Worm (Caenorhabditis elegans) whole organism, L2 larva: ENCODE measurements around the gene AH10.4.

Experiments
- C34F6.9 ChIP-seq: fragments of 150-350 bp; optimal IDR thresholded peaks from 2 replicates; lab custom pipeline; 2014; ENCODE audit warnings: missing biosample characterization, missing genetic modification characterization
- F13H6.1 ChIP-seq: sonication (generic microtip); optimal IDR thresholded peaks from 2 replicates; lab custom pipeline; 2016; ENCODE audit warnings: missing genetic modification characterization, missing compliant biosample characterization
- ama-1 ChIP-seq: fragments of 150-350 bp; optimal IDR thresholded peaks from 2 replicates; lab custom pipeline; 2018; ENCODE audit warnings: inconsistent platforms
- blmp-1 ChIP-seq: sonication (generic microtip); optimal IDR thresholded peaks from 2 replicates; lab custom pipeline; 2017; ENCODE audit warnings: missing genetic modification characterization, mild to moderate bottlenecking, missing compliant biosample characterization, antibody characterized with exemption, moderate library complexity; ENCODE audit not compliant: insufficient read depth
- ceh-16 ChIP-seq: fragments of 150-350 bp; optimal IDR thresholded peaks from 2 replicates; lab custom pipeline; 2014; ENCODE audit warnings: missing biosample characterization, missing genetic modification characterization
- fos-1 ChIP-seq: fragments of 150-350 bp; optimal IDR thresholded peaks from 2 replicates; lab custom pipeline; 2014; ENCODE audit warnings: missing biosample characterization, missing genetic modification characterization
- mdl-1 ChIP-seq, 2 experiments: fragments of 150-350 bp in 1 of 2; sonication (generic microtip) in 1 of 2; optimal IDR thresholded peaks; 2 replicates each; lab custom pipeline; 2017; ENCODE audit warnings: missing biosample characterization in 2 of 2, missing genetic modification characterization in 2 of 2
- nhr-23 ChIP-seq: fragments of 150-350 bp; optimal IDR thresholded peaks from 2 replicates; lab custom pipeline; 2014; ENCODE audit warnings: missing biosample characterization, missing genetic modification reagents, missing genetic modification characterization
- nhr-237 ChIP-seq: fragments of 150-350 bp; optimal IDR thresholded peaks from 2 replicates; lab custom pipeline; 2014; ENCODE audit warnings: missing biosample characterization, missing genetic modification characterization
- unc-39 ChIP-seq: fragments of 150-350 bp; optimal IDR thresholded peaks from 2 replicates; lab custom pipeline; 2014; ENCODE audit warnings: missing biosample characterization, missing genetic modification characterization
- unc-62 ChIP-seq: fragments of 150-350 bp; optimal IDR thresholded peaks from 2 replicates; lab custom pipeline; 2014; ENCODE audit warnings: missing biosample characterization, missing genetic modification reagents, missing genetic modification characterization
- zag-1 ChIP-seq: fragments of 150-350 bp; optimal IDR thresholded peaks from 2 replicates; lab custom pipeline; 2014; ENCODE audit warnings: missing biosample characterization, missing genetic modification characterization

ce11 chrV:14146199-14146598 is 8.5 kb upstream of the AH10.4 start, which contains the start of gene acs-10:
- no peak for TF ChIP-seq nhr-237 (tag; lab: Kevin White, UChicago)
- no peak for TF ChIP-seq ceh-16 (tag; lab: Kevin White, UChicago)
- TF ChIP-seq fos-1, result no peak
- TF ChIP-seq unc-39 (tag; lab: Kevin White, UChicago), result no peak
- no peak for TF ChIP-seq unc-62 (GFP tag; lab: Kevin White, UChicago)
- no peak for TF ChIP-seq ama-1 (lab: Kevin White, UChicago)
- TF ChIP-seq zag-1 (tag; lab: Kevin White, UChicago), result no peak
- no peak for TF ChIP-seq nhr-23 (tag; lab: Kevin White, UChicago)
- TF ChIP-seq mdl-1 (tag; optimal IDR thresholded peaks at IDR 0.05; lab: Kevin White, UChicago), result no peak
- no peak for TF ChIP-seq blmp-1
- TF ChIP-seq F13H6.1, result no peak
- no peak for TF ChIP-seq C34F6.9 (tag; lab: Kevin White, UChicago)
